Fruit fly (Drosophila melanogaster) S2 (cell line): Measurements from ENCODE around the gene CG43095.

Experiments
- CG8478 ChIP-seq: fragments of >200 bp; optimal IDR thresholded peaks from 2 replicates; lab custom pipeline; 2018
- CTCF ChIP-seq, 2 experiments: fragments of >200 bp; optimal IDR thresholded peaks; 2 replicates each; lab custom pipeline; 2018

- TF ChIP-seq CG8478 (lab: Kevin White, UChicago) = no peak
- no peak for TF ChIP-seq CTCF (optimal IDR thresholded peaks at IDR 0.05; lab: Kevin White, UChicago)
Measured at dm6 chr3R:22757117-22757516, 14.5 kb downstream of the CG43095 start.
